Fruit fly (Drosophila melanogaster) whole organism: ENCODE measurements around the gene capt.

Source experiments
- Dll ChIP-seq: fragments of >200 bp; optimal IDR thresholded peaks from 2 replicates; lab custom pipeline; 2017
- pan ChIP-seq: fragments of >200 bp; optimal IDR thresholded peaks from 2 replicates; lab custom pipeline; 2017

DNA sequence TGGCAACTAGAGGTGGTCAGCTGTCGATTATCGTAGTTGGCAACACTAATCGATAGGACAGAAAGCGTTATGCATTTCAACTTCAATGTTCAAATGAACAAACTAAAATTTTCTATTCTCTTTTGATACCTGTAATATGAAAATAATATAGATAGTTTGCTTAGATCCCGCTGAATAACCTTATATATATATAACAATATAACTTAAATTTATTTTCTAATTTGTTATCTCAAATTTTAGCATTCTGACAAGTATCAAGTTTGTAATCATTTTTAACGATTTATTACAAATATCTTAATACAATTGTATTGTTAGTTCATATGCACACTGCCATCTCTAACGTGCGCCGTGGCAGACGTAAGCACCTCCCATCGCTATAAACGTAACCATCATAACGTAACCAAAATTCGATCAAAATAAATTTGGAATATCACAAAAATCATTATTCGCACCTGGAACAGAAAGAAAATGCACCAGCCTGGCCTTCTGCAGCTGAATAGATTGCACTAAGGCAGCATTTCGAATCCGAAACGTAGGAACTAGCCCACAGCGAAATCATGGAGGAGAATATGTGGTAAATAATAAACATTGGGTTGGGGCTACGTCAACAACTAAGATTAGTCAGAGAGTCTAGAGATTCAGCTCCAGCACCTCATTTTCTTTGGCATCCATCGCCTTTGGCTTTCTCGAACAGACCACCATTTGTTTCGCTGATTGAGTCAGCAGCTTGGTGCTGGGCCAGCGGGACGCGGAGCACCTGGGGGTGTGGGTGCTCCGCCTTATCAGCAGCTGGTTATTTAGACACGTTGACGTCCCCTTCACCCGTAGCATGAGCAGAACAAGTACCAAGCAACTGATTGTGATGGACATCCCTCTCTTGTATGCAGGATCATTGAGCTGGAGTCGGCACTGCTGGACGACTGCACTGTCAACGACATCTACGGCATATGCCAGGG lies 28.9 kb downstream of the capt start, which contains the start of the genes Pino and TBC1D23:
- TF ChIP-seq pan (lab: Kevin White, UChicago) = no peak
- TF ChIP-seq Dll (lab: Kevin White, UChicago) = no peak
